Fruit fly (Drosophila melanogaster): Measurements from ENCODE around the gene mesh.
A peak's percentile ranks its signal among the peaks of the same experiment; 100 is the strongest.

The mesh gene

DNA sequence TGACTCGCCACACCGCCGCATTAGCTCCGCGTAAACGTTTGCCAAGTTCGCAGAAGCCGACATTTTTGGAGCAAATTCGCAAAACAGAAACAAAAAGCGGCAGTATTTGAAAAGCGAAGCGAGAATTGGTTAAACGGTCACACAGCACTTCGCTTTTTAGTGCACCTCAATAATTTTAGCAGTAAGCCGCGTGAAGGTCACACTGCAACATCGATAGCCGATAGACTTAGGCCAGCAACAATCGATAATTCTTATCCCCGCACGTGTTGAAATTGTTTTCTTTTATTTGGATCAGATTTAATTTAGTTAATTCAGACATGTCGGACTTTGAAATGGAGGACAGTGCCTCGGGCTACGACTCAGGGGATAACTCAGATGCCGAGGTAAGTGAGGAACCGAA, 17.7 kb upstream of the mesh start, which contains the start of the genes Zwilch and CG1542 (continued):
- TF ChIP-seq Dfd (GFP tag; optimal IDR thresholded peaks at IDR 0.05) (no peak), pan (optimal IDR thresholded peaks at IDR 0.05) (no peak), pan (GFP tag; optimal IDR thresholded peaks at IDR 0.05 in 1 of 2, IDR thresholded peaks at IDR 0.05 in 1 of 2) (no peak), gsb-n (tag; optimal IDR thresholded peaks at IDR 0.05) (no peak), slou (GFP tag; optimal IDR thresholded peaks at IDR 0.05) (no peak), Nf-YB (GFP tag; optimal IDR thresholded peaks at IDR 0.05) (no peak), D19A (tag; optimal IDR thresholded peaks at IDR 0.05) (no peak), CG14710 (tag; optimal IDR thresholded peaks at IDR 0.05) (peak; percentile 63), Sin3A (optimal IDR thresholded peaks at IDR 0.05) (peak; percentile 58), jing (GFP tag; optimal IDR thresholded peaks at IDR 0.05) (no peak), eyg (GFP tag; optimal IDR thresholded peaks at IDR 0.05) (no peak), MBD-R2 (GFP tag; IDR thresholded peaks at IDR 0.05) (peak; percentile 91), CG15514 (GFP tag; optimal IDR thresholded peaks at IDR 0.05) (peak; percentile 72), Dad (GFP tag; optimal IDR thresholded peaks at IDR 0.05) (no peak), CG18619 (GFP tag; optimal IDR thresholded peaks at IDR 0.05) (no peak), CG2202 (tag; optimal IDR thresholded peaks at IDR 0.05) (no peak), CG14441 (GFP tag; IDR thresholded peaks at IDR 0.05) (no peak), Sox102F (GFP tag; optimal IDR thresholded peaks at IDR 0.05) (no peak), CG16779 (GFP tag; IDR thresholded peaks at IDR 0.05) (no peak), TFAM (GFP tag; optimal IDR thresholded peaks at IDR 0.05) (no peak), CG4360 (GFP tag; IDR thresholded peaks at IDR 0.05) (no peak), schlank (tag; optimal IDR thresholded peaks at IDR 0.05) (no peak), HLH3B (GFP tag; IDR thresholded peaks at IDR 0.05) (no peak), Neu2 (GFP tag; optimal IDR thresholded peaks at IDR 0.05; ENCODE audit: borderline replicate concordance) (no peak), CG11398 (GFP tag; optimal IDR thresholded peaks at IDR 0.05) (no peak), Antp (GFP tag; optimal IDR thresholded peaks at IDR 0.05) (no peak), Stat92E (GFP tag; optimal IDR thresholded peaks at IDR 0.05) (peak in 1 of 3 experiments; percentile 23), CG5953 (GFP tag; IDR thresholded peaks at IDR 0.05) (no peak), fd102C (GFP tag; optimal IDR thresholded peaks at IDR 0.05) (no peak), tio (GFP tag; optimal IDR thresholded peaks at IDR 0.05) (no peak), CG12299 (tag; optimal IDR thresholded peaks at IDR 0.05) (no peak), CG14667 (GFP tag; IDR thresholded peaks at IDR 0.05) (no peak), CG17912 (GFP tag; optimal IDR thresholded peaks at IDR 0.05) (no peak), pzg (GFP tag; optimal IDR thresholded peaks at IDR 0.05) (peak; percentile 96), CG3407 (GFP tag; optimal IDR thresholded peaks at IDR 0.05) (no peak), pita (GFP tag; optimal IDR thresholded peaks at IDR 0.05) (no peak), ab (GFP tag; optimal IDR thresholded peaks at IDR 0.05) (no peak), HmgD (GFP tag; optimal IDR thresholded peaks at IDR 0.05) (peak; percentile 64), CG2116 (GFP tag; optimal IDR thresholded peaks at IDR 0.05) (peak; percentile 90), Mad (GFP tag; optimal IDR thresholded peaks at IDR 0.05) (no peak), lbe (GFP tag; optimal IDR thresholded peaks at IDR 0.05) (no peak), lilli (GFP tag; optimal IDR thresholded peaks at IDR 0.05) (no peak), ATbp (GFP tag; optimal IDR thresholded peaks at IDR 0.05) (no peak), CG18011 (GFP tag; optimal IDR thresholded peaks at IDR 0.05) (no peak), CG11085 (GFP tag; IDR thresholded peaks at IDR 0.05) (no peak), CG11560 (tag; IDR thresholded peaks at IDR 0.05) (no peak), ssp (GFP tag; IDR thresholded peaks at IDR 0.05) (peak; percentile 34; the same call in 1 of the 2 replicates), CG8944 (GFP tag; optimal IDR thresholded peaks at IDR 0.05) (no peak), fu2 (GFP tag; optimal IDR thresholded peaks at IDR 0.05) (no peak), CrebB (tag; optimal IDR thresholded peaks at IDR 0.05) (no peak), gce (GFP tag; IDR thresholded peaks at IDR 0.05) (no peak), inv (GFP tag; IDR thresholded peaks at IDR 0.05; ENCODE audit: partially characterized antibody) (peak; percentile 63), CG6689 (GFP tag; IDR thresholded peaks at IDR 0.05) (no peak)
